Worm (Caenorhabditis elegans) whole organism, late embryonic: ENCODE results near the gene nlp-64.
"Not testable (repeated sequence)": the region's sequence is repeated elsewhere in the genome, so short reads cannot be mapped to it uniquely, and the experiment has no call there.

Experiments used
- K02D7.2 ChIP-seq: sonication (generic microtip); optimal IDR thresholded peaks from 2 replicates; lab custom pipeline; 2017; ENCODE audit warnings: mild to moderate bottlenecking, missing genetic modification characterization, missing compliant biosample characterization
- T23F11.4 ChIP-seq: fragments of 200-800 bp; sonication (Bioruptor generic); optimal IDR thresholded peaks from 2 replicates; lab custom pipeline; 2018; ENCODE audit warnings: mild to moderate bottlenecking, missing genetic modification characterization, missing compliant biosample characterization
- ceh-34 ChIP-seq: sonication (generic microtip); optimal IDR thresholded peaks from 2 replicates; lab custom pipeline; 2016; ENCODE audit warnings: mild to moderate bottlenecking, missing genetic modification characterization, missing compliant biosample characterization
- ceh-48 ChIP-seq: sonication (generic microtip); optimal IDR thresholded peaks from 2 replicates; lab custom pipeline; 2016; ENCODE audit warnings: missing genetic modification characterization, inconsistent platforms, missing compliant biosample characterization
- fkh-10 ChIP-seq: fragments of 150-350 bp; optimal IDR thresholded peaks from 2 replicates; lab custom pipeline; 2014; ENCODE audit warnings: missing biosample characterization, missing genetic modification reagents, missing genetic modification characterization
- pag-3 ChIP-seq: sonication (generic microtip); optimal IDR thresholded peaks from 2 replicates; lab custom pipeline; 2016; ENCODE audit warnings: missing compliant biosample characterization, missing genetic modification characterization, borderline replicate concordance
- pqm-1 ChIP-seq: sonication (generic microtip); optimal IDR thresholded peaks from 2 replicates; lab custom pipeline; 2016; ENCODE audit warnings: missing genetic modification characterization, missing compliant biosample characterization
- rnt-1 ChIP-seq: sonication (generic microtip); optimal IDR thresholded peaks from 2 replicates; lab custom pipeline; 2016; ENCODE audit warnings: missing genetic modification characterization, missing compliant biosample characterization

DNA sequence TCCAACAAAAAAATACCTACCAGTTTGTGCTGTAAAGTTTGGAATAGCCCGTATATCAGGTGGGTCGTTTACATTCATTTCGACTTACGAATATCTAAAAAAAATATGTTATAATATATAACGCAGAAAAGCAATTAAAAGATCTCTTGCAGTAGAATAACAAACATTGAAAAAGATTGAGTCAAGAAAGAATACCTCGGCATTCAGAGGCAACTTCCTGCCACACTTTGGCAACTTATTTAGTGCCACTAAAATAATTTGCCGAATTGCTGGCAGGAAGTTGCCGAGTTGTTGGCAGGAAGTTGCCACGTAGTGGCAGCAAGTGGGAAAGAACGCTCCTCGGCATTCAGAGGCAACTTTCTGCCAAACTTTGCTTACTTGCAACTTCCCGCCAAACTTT lies 36.0 kb upstream of the nlp-64 start, which contains the start of gene C04E7.3:
- not testable (repeated sequence) for TF ChIP-seq ceh-48; K02D7.2 (tag; lab: Kevin White, UChicago); rnt-1; pqm-1 (tag; lab: Kevin White, UChicago); pag-3 (tag; lab: Kevin White, UChicago); T23F11.4; ceh-34 (tag; lab: Kevin White, UChicago); fkh-10
